Fruit fly (Drosophila melanogaster): Measurements from ENCODE around the gene CG12213.

DNA sequence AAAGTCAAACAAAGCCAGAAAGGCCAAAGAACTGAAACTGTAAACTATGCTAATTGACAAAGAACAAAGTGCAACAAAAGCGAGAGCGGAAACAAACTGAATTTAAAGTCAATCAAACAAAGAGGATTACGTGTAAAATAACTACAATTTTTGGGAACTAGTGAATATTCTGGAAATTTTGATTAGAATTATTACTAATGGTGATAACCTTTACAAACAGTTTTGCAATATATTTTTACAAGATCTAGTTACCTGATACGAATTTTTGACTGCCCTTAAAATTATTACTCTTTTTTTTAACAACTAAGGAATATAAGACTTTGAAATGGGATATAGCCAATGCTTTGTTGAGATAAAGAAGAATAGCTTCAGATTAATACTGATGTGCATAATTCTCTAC lies 36.5 kb downstream of the CG12213 start, which contains the start of gene CG14731:
- TF ChIP-seq h (optimal IDR thresholded peaks at IDR 0.05) (no peak), ttk (optimal IDR thresholded peaks at IDR 0.05) (no peak)
